Worm (Caenorhabditis elegans): Measurements from ENCODE around the gene Y59H11AR.10.

Y59H11AR.10 gene

DNA sequence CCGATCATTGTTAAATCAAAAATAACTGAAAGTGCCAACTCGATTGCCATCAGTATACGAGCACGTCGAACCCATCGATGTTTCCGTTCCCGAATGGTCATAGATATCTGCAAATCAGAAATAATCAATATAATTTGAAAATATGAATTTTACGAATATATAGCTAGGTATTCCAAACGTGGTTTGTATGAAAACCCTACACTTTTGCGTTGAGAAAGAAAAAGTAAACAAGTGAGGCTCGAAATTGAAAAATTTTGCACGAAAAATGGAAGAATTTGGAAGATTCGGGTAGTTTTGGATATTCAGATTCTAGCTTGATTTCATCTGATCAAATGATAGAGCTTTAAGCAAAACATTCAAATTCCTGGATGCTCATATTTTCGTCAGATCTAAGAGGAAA lies 35.8 kb downstream of the Y59H11AR.10 start, which contains the start of gene F42A9.9:
Gene F42A9.9, minus strand, starts transcription at position 101 of the 400 bp plus-strand sequence.
- TF ChIP-seq ztf-23 (GFP tag; IDR thresholded peaks at IDR 0.05) (no peak), T22C8.4 (GFP tag; IDR thresholded peaks at IDR 0.05) (no peak), med-1 (GFP tag; optimal IDR thresholded peaks at IDR 0.05; ENCODE audit: insufficient read depth) (no peak), tab-1 (GFP tag; IDR thresholded peaks at IDR 0.05) (no peak), klf-2 (GFP tag; conservative IDR thresholded peaks at IDR 0.05) (no peak), flt-1 (GFP tag; IDR thresholded peaks at IDR 0.05) (no peak), cog-1 (tag; optimal IDR thresholded peaks at IDR 0.05) (no peak), ref-1 (GFP tag; conservative IDR thresholded peaks at IDR 0.05) (no peak), ztf-29 (GFP tag; IDR thresholded peaks at IDR 0.05) (no peak)

DNA sequence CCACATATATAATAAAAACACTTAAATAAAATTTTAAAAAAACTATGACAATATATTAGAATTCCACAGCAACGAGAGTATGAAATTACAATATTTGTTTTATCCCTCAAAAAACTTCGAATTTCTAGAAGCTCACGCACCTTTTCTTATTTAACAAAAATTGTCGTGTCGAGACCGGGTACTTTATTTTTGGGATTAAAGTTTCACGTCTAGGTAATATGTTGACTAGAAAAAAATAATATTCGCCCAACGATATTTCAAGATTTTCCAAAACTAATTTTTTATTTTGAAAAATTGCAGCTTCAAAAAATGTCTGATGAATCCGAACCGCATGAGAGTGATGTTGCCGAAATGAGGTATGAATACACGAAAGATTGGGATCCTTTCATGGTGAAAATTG lies 41.5 kb downstream of the Y59H11AR.10 start, which contains the start of gene C49C8.3:
Gene C49C8.3, plus strand, starts transcription at position 301 of the 400 bp plus-strand sequence.
- TF ChIP-seq ztf-29 (GFP tag; IDR thresholded peaks at IDR 0.05) (no peak), ref-1 (GFP tag; conservative IDR thresholded peaks at IDR 0.05) (no peak), ztf-23 (GFP tag; IDR thresholded peaks at IDR 0.05) (no peak), T22C8.4 (GFP tag; IDR thresholded peaks at IDR 0.05) (no peak), flt-1 (GFP tag; IDR thresholded peaks at IDR 0.05) (no peak), klf-2 (GFP tag; conservative IDR thresholded peaks at IDR 0.05) (no peak), med-1 (GFP tag; optimal IDR thresholded peaks at IDR 0.05; ENCODE audit: insufficient read depth) (no peak), tab-1 (GFP tag; IDR thresholded peaks at IDR 0.05) (no peak), cog-1 (tag; optimal IDR thresholded peaks at IDR 0.05) (no peak)

DNA sequence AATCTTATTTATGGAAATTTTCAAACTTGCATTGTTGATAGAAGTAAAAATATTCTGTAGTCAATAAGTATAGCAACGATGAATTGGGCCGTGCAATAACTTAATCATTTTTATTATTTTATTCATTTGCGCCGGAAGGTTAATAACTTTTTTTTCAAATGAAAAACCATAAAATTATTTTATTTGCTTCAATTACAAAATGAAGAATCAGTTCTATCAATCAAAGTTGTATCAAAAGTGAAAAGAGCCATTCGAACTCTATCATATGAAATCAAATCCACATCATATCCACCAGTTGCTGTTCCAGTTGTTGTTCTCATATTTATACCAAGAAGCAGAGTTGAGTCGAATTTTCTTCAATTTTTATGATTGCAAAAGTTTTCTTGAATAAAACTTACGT lies 45.5 kb downstream of the Y59H11AR.10 start, which contains the start of gene cyp-33E1:
Gene cyp-33E1, minus strand, starts transcription at position 101 of the 400 bp plus-strand sequence.
- TF ChIP-seq flt-1 (GFP tag; IDR thresholded peaks at IDR 0.05): no peak
- TF ChIP-seq ztf-23 (GFP tag; IDR thresholded peaks at IDR 0.05): no peak
- no peak for TF ChIP-seq tab-1 (GFP tag; IDR thresholded peaks at IDR 0.05)
- no peak for TF ChIP-seq med-1 (GFP tag; optimal IDR thresholded peaks at IDR 0.05; ENCODE audit: insufficient read depth)

DNA sequence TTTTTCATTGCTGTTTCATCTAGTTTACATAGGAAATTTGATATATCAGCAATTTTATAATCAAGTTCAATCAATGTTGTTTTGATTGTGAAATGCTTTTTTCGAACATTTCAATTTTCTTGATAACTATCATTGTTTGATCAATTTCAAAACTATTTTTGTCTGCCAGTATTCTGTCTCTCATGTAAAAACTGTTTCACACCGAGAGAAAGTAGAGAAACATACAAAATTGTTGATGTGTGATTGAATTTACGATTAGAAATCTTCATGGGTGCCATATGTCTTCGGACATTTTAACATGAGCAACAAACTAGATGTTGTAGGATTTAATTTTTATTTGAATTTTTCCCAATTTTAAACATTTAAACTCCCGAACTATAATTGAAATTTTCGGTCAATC lies 47.7 kb downstream of the Y59H11AR.10 start, which contains the start of gene C49C8.2:
Gene C49C8.2, plus strand, starts transcription at position 393 of the 400 bp plus-strand sequence.
- TF ChIP-seq ztf-29 (GFP tag; IDR thresholded peaks at IDR 0.05): no peak

DNA sequence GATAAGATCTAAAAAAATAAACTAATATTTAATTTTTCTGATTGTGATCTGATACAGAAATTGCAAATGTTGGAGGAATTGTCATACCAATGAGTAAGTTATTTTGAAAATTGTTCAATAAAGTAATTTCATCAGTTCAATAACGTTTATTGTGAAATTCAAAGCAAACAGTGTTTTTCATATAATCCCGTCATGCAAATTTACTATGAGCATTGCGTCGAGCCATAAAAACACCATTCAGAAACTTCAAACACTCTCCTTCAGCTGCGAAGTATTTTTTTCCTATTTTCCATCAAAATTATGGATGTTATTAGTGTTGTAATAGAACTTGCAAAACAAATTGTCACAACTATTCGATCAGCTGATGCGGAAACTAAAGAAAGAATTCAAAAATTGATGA lies 48.9 kb downstream of the Y59H11AR.10 start, which contains the start of gene C49C8.8:
Gene C49C8.8, plus strand, starts transcription at position 301 of the 400 bp plus-strand sequence.
- no peak for TF ChIP-seq med-1 (GFP tag; optimal IDR thresholded peaks at IDR 0.05; ENCODE audit: insufficient read depth)
- no peak for TF ChIP-seq ref-1 (GFP tag; conservative IDR thresholded peaks at IDR 0.05)
- no peak for TF ChIP-seq flt-1 (GFP tag; IDR thresholded peaks at IDR 0.05)
- TF ChIP-seq ztf-23 (GFP tag; IDR thresholded peaks at IDR 0.05): no peak
- no peak for TF ChIP-seq cog-1 (tag; optimal IDR thresholded peaks at IDR 0.05)
- no peak for TF ChIP-seq tab-1 (GFP tag; IDR thresholded peaks at IDR 0.05)
